Fruit fly (Drosophila melanogaster) whole organism, embryonic: ENCODE data around the gene CG16734.
A peak's percentile ranks its signal among the peaks of the same experiment; 100 is the strongest.

Experiments
- Atf3 ChIP-seq: fragments of 200-800 bp; sonication (Bioruptor generic); optimal IDR thresholded peaks from 3 replicates; lab custom pipeline; 2016; ENCODE audit warnings: missing biosample characterization, missing genetic modification characterization
- BEAF-32 ChIP-seq: fragments of 200-800 bp; sonication (Bioruptor generic); optimal IDR thresholded peaks from 3 replicates; lab custom pipeline; 2017; ENCODE audit warnings: missing biosample characterization, missing genetic modification characterization, mild to moderate bottlenecking, moderate library complexity, missing genetic modification reagents
- BtbVII ChIP-seq: fragments of 200-800 bp; sonication (Bioruptor generic); optimal IDR thresholded peaks from 3 replicates; lab custom pipeline; 2017; ENCODE audit warnings: missing biosample characterization, mild to moderate bottlenecking, missing genetic modification characterization
- CG10366 ChIP-seq: fragments of 200-800 bp; sonication (Bioruptor generic); IDR thresholded peaks from 2 replicates; pipeline ENCODE4 v1.3.6; 2022; ENCODE audit warnings: missing biosample characterization, missing genetic modification characterization
- CG10979 ChIP-seq: fragments of 200-800 bp; sonication (Bioruptor generic); optimal IDR thresholded peaks from 2 replicates; lab custom pipeline; 2018; ENCODE audit warnings: missing biosample characterization, mild to moderate bottlenecking, missing genetic modification characterization, moderate library complexity
- CG13296 ChIP-seq: fragments of 200-800 bp; sonication (Bioruptor generic); optimal IDR thresholded peaks from 3 replicates; lab custom pipeline; 2018; ENCODE audit warnings: missing biosample characterization, mild to moderate bottlenecking, missing genetic modification characterization
- CG15011 ChIP-seq: fragments of 200-800 bp; sonication (Bioruptor generic); optimal IDR thresholded peaks from 3 replicates; lab custom pipeline; 2018; ENCODE audit warnings: missing biosample characterization, mild to moderate bottlenecking, missing genetic modification characterization
- CG17186 ChIP-seq: fragments of 200-800 bp; sonication (Bioruptor generic); optimal IDR thresholded peaks from 3 replicates; lab custom pipeline; 2017; ENCODE audit warnings: missing biosample characterization, missing genetic modification reagents, missing genetic modification characterization
- CG17385 ChIP-seq: fragments of 200-800 bp; sonication (Bioruptor generic); optimal IDR thresholded peaks from 3 replicates; lab custom pipeline; 2018; ENCODE audit warnings: missing biosample characterization, mild to moderate bottlenecking, missing genetic modification characterization
- CG2875 ChIP-seq: fragments of 200-800 bp; sonication (Bioruptor generic); optimal IDR thresholded peaks from 2 replicates; lab custom pipeline; 2017; ENCODE audit warnings: missing biosample characterization, mild to moderate bottlenecking, missing genetic modification characterization, missing genetic modification reagents
- CG32767 ChIP-seq: fragments of 200-800 bp; sonication (Bioruptor generic); IDR thresholded peaks from 2 replicates; pipeline ENCODE4 v1.3.6; 2022; ENCODE audit warnings: missing biosample characterization, missing genetic modification characterization
- CG32772 ChIP-seq: fragments of 200-800 bp; sonication (Bioruptor generic); IDR thresholded peaks from 2 replicates; pipeline ENCODE4 v1.3.6; 2022; ENCODE audit warnings: missing biosample characterization, missing genetic modification characterization
- CG4820 ChIP-seq: fragments of 200-800 bp; sonication (Bioruptor generic); optimal IDR thresholded peaks from 3 replicates; lab custom pipeline; 2016; ENCODE audit warnings: missing biosample characterization, missing genetic modification characterization
- CG7928 ChIP-seq: fragments of 200-800 bp; sonication (Bioruptor generic); optimal IDR thresholded peaks from 2 replicates; lab custom pipeline; 2017; ENCODE audit warnings: missing biosample characterization, mild to moderate bottlenecking, missing genetic modification characterization
- CG8281 ChIP-seq: fragments of 200-800 bp; sonication (Bioruptor generic); optimal IDR thresholded peaks from 2 replicates; lab custom pipeline; 2018; ENCODE audit warnings: missing biosample characterization, mild to moderate bottlenecking, missing genetic modification characterization, moderate library complexity
- CG8478 ChIP-seq: fragments of >200 bp; optimal IDR thresholded peaks from 2 replicates; lab custom pipeline; 2018
- Chrac-16 ChIP-seq: fragments of 200-800 bp; sonication (Bioruptor generic); optimal IDR thresholded peaks from 3 replicates; lab custom pipeline; 2016; ENCODE audit warnings: missing biosample characterization, missing genetic modification characterization
- CoRest ChIP-seq: fragments of 200-800 bp; sonication (Bioruptor generic); optimal IDR thresholded peaks from 3 replicates; lab custom pipeline; 2018; ENCODE audit warnings: missing biosample characterization, mild to moderate bottlenecking, missing genetic modification characterization, moderate library complexity
- E2f1 ChIP-seq: fragments of 200-800 bp; sonication (Bioruptor generic); IDR thresholded peaks from 2 replicates; pipeline ENCODE4 v1.3.6; 2022; ENCODE audit warnings: missing biosample characterization, missing genetic modification characterization
- Eip74EF ChIP-seq, 2 experiments: fragments of 200-800 bp in 1 of 2; fragments of >200 bp in 1 of 2; sonication (Bioruptor generic) in 1 of 2; optimal IDR thresholded peaks; 2 replicates each; lab custom pipeline; 2017 to 2019; ENCODE audit warnings: missing biosample characterization in 2 of 2, missing genetic modification characterization in 2 of 2, mild to moderate bottlenecking in 1 of 2, moderate library complexity in 1 of 2
- HLH3B ChIP-seq: fragments of 200-800 bp; sonication (Bioruptor generic); IDR thresholded peaks from 2 replicates; pipeline ENCODE4 v1.3.6; 2022; ENCODE audit warnings: missing biosample characterization, missing genetic modification characterization
- HLH4C ChIP-seq: fragments of 200-800 bp; sonication (Bioruptor generic); IDR thresholded peaks from 3 replicates; pipeline ENCODE4 v1.3.6; 2022; ENCODE audit warnings: missing biosample characterization, missing genetic modification characterization; ENCODE audit not compliant: partially characterized antibody
- HmgZ ChIP-seq: fragments of 200-800 bp; sonication (Bioruptor generic); optimal IDR thresholded peaks from 2 replicates; lab custom pipeline; 2018; ENCODE audit warnings: missing biosample characterization, mild to moderate bottlenecking, missing genetic modification characterization
- Hsf ChIP-seq: fragments of 200-800 bp; sonication (Bioruptor generic); optimal IDR thresholded peaks from 3 replicates; lab custom pipeline; 2016; ENCODE audit warnings: missing biosample characterization, missing genetic modification characterization
- Oli ChIP-seq: fragments of 200-800 bp; sonication (Bioruptor generic); optimal IDR thresholded peaks from 2 replicates; lab custom pipeline; 2018; ENCODE audit warnings: missing biosample characterization, mild to moderate bottlenecking, missing genetic modification characterization, moderate library complexity
- Ravus ChIP-seq: fragments of 200-800 bp; sonication (Bioruptor generic); IDR thresholded peaks from 2 replicates; pipeline ENCODE4 v1.3.6; 2022; ENCODE audit warnings: missing biosample characterization, missing genetic modification characterization
- Sry-β ChIP-seq: fragments of 200-800 bp; sonication (Bioruptor generic); optimal IDR thresholded peaks from 2 replicates; lab custom pipeline; 2018; ENCODE audit warnings: missing biosample characterization, mild to moderate bottlenecking, missing genetic modification characterization, moderate library complexity
- bsh ChIP-seq, 2 experiments: fragments of 200-800 bp; sonication (Bioruptor generic); optimal IDR thresholded peaks; 2 replicates each; lab custom pipeline; 2017 to 2018; ENCODE audit warnings: mild to moderate bottlenecking in 2 of 2, missing biosample characterization in 2 of 2, missing genetic modification characterization in 2 of 2, moderate library complexity in 1 of 2
- btn ChIP-seq: fragments of 200-800 bp; sonication (Bioruptor generic); optimal IDR thresholded peaks from 2 replicates; lab custom pipeline; 2016; ENCODE audit warnings: missing biosample characterization, missing genetic modification characterization
- chif ChIP-seq, 2 experiments: fragments of 200-800 bp; sonication (Bioruptor generic); optimal IDR thresholded peaks; 3 replicates each; lab custom pipeline; 2016; ENCODE audit warnings: missing biosample characterization in 2 of 2, missing genetic modification characterization in 2 of 2
- crc ChIP-seq: fragments of 200-800 bp; sonication (Bioruptor generic); optimal IDR thresholded peaks from 2 replicates; lab custom pipeline; 2016; ENCODE audit warnings: missing biosample characterization, missing genetic modification characterization
- disco-r ChIP-seq: fragments of 200-800 bp; sonication (Bioruptor generic); optimal IDR thresholded peaks from 2 replicates; lab custom pipeline; 2016; ENCODE audit warnings: missing biosample characterization, missing genetic modification characterization
- dmrt99B ChIP-seq: fragments of 200-800 bp; sonication (Bioruptor generic); optimal IDR thresholded peaks from 2 replicates; lab custom pipeline; 2018; ENCODE audit warnings: missing biosample characterization, mild to moderate bottlenecking, missing genetic modification characterization, moderate library complexity
- dysf ChIP-seq: fragments of 200-800 bp; sonication (Bioruptor generic); IDR thresholded peaks from 3 replicates; pipeline ENCODE4 v1.3.6; 2022; ENCODE audit warnings: missing biosample characterization, missing genetic modification characterization
- hkb ChIP-seq, 2 experiments: fragments of 200-800 bp in 1 of 2; fragments of >200 bp in 1 of 2; sonication (Bioruptor generic) in 1 of 2; IDR thresholded peaks in 1 of 2; optimal IDR thresholded peaks in 1 of 2; 2 replicates each; pipeline versions ENCODE4 v1.3.6 to Lab custom; 2017 to 2022; ENCODE audit warnings: missing biosample characterization in 1 of 2, missing genetic modification characterization in 1 of 2
- jing ChIP-seq: fragments of 200-800 bp; sonication (Bioruptor generic); optimal IDR thresholded peaks from 2 replicates; lab custom pipeline; 2018; ENCODE audit warnings: missing biosample characterization, mild to moderate bottlenecking, missing genetic modification characterization
- mam ChIP-seq: fragments of 200-800 bp; sonication (Bioruptor generic); optimal IDR thresholded peaks from 3 replicates; lab custom pipeline; 2016; ENCODE audit warnings: missing biosample characterization, missing genetic modification characterization
- nom ChIP-seq: fragments of 200-800 bp; sonication (Bioruptor generic); optimal IDR thresholded peaks from 2 replicates; lab custom pipeline; 2017; ENCODE audit warnings: missing biosample characterization, missing genetic modification characterization, mild to moderate bottlenecking, moderate library complexity, missing genetic modification reagents
- pita ChIP-seq: fragments of 200-800 bp; sonication (Bioruptor generic); optimal IDR thresholded peaks from 2 replicates; lab custom pipeline; 2017; ENCODE audit warnings: missing biosample characterization, mild to moderate bottlenecking, missing genetic modification characterization
- pum ChIP-seq: fragments of 200-800 bp; sonication (Bioruptor generic); optimal IDR thresholded peaks from 2 replicates; lab custom pipeline; 2016; ENCODE audit warnings: missing biosample characterization, missing genetic modification characterization
- rib ChIP-seq: fragments of 200-800 bp; sonication (Bioruptor generic); IDR thresholded peaks from 2 replicates; pipeline ENCODE4 v1.3.6; 2022; ENCODE audit warnings: missing biosample characterization, missing genetic modification characterization
- salm ChIP-seq: fragments of 200-800 bp; sonication (Bioruptor generic); optimal IDR thresholded peaks from 2 replicates; lab custom pipeline; 2018; ENCODE audit warnings: missing biosample characterization, mild to moderate bottlenecking, missing genetic modification characterization
- shn ChIP-seq: fragments of 200-800 bp; sonication (Bioruptor generic); optimal IDR thresholded peaks from 3 replicates; lab custom pipeline; 2016; ENCODE audit warnings: missing biosample characterization, missing genetic modification characterization
- sim ChIP-seq: fragments of 200-800 bp; sonication (Bioruptor generic); IDR thresholded peaks from 2 replicates; pipeline ENCODE4 v1.3.6; 2022; ENCODE audit warnings: missing biosample characterization, missing genetic modification characterization
- sug ChIP-seq: fragments of 200-800 bp; optimal IDR thresholded peaks from 2 replicates; lab custom pipeline; 2019; ENCODE audit warnings: missing biosample characterization, mild to moderate bottlenecking, missing genetic modification characterization, moderate library complexity
- tgo ChIP-seq: fragments of 200-800 bp; sonication (Bioruptor generic); IDR thresholded peaks from 3 replicates; pipeline ENCODE4 v1.3.6; 2022; ENCODE audit warnings: missing biosample characterization, missing genetic modification characterization
- tup ChIP-seq: fragments of 200-800 bp; sonication (Bioruptor generic); optimal IDR thresholded peaks from 2 replicates; lab custom pipeline; 2016; ENCODE audit warnings: missing biosample characterization, mild to moderate bottlenecking, missing genetic modification characterization, moderate library complexity
- unpg ChIP-seq: fragments of 200-800 bp; sonication (Bioruptor generic); optimal IDR thresholded peaks from 3 replicates; lab custom pipeline; 2018; ENCODE audit warnings: missing biosample characterization, mild to moderate bottlenecking, missing genetic modification characterization, moderate library complexity

Gene CG16734

DNA sequence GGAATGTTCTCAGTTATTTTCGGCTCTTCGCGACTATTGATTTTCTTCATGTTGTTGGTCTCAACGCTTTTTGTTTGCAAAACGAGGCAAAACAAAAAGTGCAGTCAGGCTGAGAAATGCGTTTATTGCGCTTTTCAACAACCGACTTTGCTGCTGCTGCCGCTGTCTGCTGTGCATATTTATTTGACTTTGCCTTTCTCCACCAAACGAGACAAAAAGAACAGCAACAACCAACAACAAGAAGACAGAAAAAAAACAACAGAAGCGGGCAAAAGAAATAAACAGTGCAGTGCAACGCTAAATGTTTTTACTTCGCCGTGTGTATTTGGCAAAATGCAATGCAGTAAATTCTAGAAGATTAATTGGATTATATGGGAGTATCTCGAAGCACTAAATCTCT is 32.5 kb upstream of the CG16734 start:
- TF ChIP-seq CG32767 (GFP tag; lab: Robert Waterston, UW) (no peak), bsh (GFP tag; optimal IDR thresholded peaks at IDR 0.05; lab: Kevin White, UChicago) (peak in 1 of 2 experiments; percentile 41), tup (GFP tag; lab: Kevin White, UChicago) (no peak), nom (GFP tag; lab: Kevin White, UChicago) (peak; percentile 31)

DNA sequence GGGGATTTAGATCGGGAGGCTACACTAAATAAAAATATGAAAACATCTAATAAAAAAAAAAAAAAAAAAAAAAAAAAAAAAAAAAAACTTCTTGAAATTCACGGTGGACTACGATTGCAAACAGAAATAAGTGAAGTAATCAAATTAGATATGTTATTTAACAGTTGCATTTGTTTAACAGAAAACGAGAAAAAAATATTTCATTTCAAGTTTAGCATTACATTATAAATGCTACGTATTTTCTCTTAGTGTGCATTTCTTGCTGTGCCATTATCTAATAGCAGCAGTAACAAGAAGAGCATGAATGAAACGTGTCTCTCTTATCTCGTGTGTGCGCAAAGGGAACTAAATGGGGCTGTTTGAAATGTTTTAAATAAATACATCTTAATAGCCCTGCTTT is 30.0 kb upstream of the CG16734 start:
- TF ChIP-seq HLH4C (no peak), hkb (optimal IDR thresholded peaks at IDR 0.05; lab: Kevin White, UChicago) (no peak), hkb (GFP tag; IDR thresholded peaks at IDR 0.05; lab: Robert Waterston, UW) (peak; percentile 82), CG17385 (peak; percentile 59), CG17186 (GFP tag; lab: Kevin White, UChicago) (no peak), sug (tag; lab: Kevin White, UChicago) (peak; percentile 25), CG10979 (peak; percentile 72), Atf3 (GFP tag; lab: Kevin White, UChicago) (peak; percentile 25), chif (GFP tag; optimal IDR thresholded peaks at IDR 0.05; lab: Kevin White, UChicago) (peak; percentile 61 to 70), Oli (tag; lab: Kevin White, UChicago) (peak; percentile 64), E2f1 (GFP tag; lab: Robert Waterston, UW) (peak; percentile 67; the same call in 1 of the 2 replicates), jing (GFP tag; lab: Kevin White, UChicago) (no peak), shn (GFP tag; lab: Kevin White, UChicago) (peak; percentile 39), salm (tag; lab: Kevin White, UChicago) (peak; percentile 24), dmrt99B (tag; lab: Kevin White, UChicago) (peak; percentile 71), Sry-β (GFP tag; lab: Kevin White, UChicago) (no peak), crc (no peak), rib (GFP tag; lab: Robert Waterston, UW) (no peak), CG10366 (GFP tag; lab: Robert Waterston, UW) (peak; percentile 72), unpg (peak; percentile 81), mam (GFP tag; lab: Kevin White, UChicago) (peak; percentile 34), CoRest (tag; lab: Kevin White, UChicago) (peak; percentile 59), CG8281 (peak; percentile 35), BtbVII (GFP tag; lab: Kevin White, UChicago) (peak; percentile 36), CG15011 (GFP tag; lab: Kevin White, UChicago) (no peak), CG32772 (GFP tag; lab: Robert Waterston, UW) (peak; percentile 64), CG2875 (GFP tag; lab: Kevin White, UChicago) (peak; percentile 56), CG8478 (lab: Kevin White, UChicago) (no peak), CG7928 (GFP tag; lab: Kevin White, UChicago) (no peak), disco-r (GFP tag; lab: Kevin White, UChicago) (no peak), HLH3B (GFP tag; lab: Robert Waterston, UW) (peak; percentile 73), CG13296 (GFP tag; lab: Kevin White, UChicago) (peak; percentile 58), Eip74EF (GFP tag; optimal IDR thresholded peaks at IDR 0.05; lab: Kevin White, UChicago) (no peak), pum (peak; percentile 62), sim (GFP tag; lab: Robert Waterston, UW) (peak; percentile 74), CG4820 (GFP tag; lab: Kevin White, UChicago) (peak; percentile 75), Hsf (GFP tag; lab: Kevin White, UChicago) (peak; percentile 75), Chrac-16 (GFP tag; lab: Kevin White, UChicago) (peak; percentile 71), pita (GFP tag; lab: Kevin White, UChicago) (no peak), tgo (GFP tag; lab: Robert Waterston, UW) (peak; percentile 80), btn (GFP tag; lab: Kevin White, UChicago) (peak; percentile 21), HmgZ (no peak), Ravus (GFP tag; lab: Robert Waterston, UW) (peak; percentile 27), BEAF-32 (GFP tag; lab: Kevin White, UChicago) (no peak), dysf (peak; percentile 81)
